Fruit fly (Drosophila melanogaster) whole organism: ENCODE measurements around the gene GstO2.

Experiments used
- CG8478 ChIP-seq: fragments of >200 bp; optimal IDR thresholded peaks from 2 replicates; lab custom pipeline; 2018; ENCODE audit warnings: inconsistent platforms
- Dll ChIP-seq: fragments of >200 bp; optimal IDR thresholded peaks from 2 replicates; lab custom pipeline; 2017

DNA sequence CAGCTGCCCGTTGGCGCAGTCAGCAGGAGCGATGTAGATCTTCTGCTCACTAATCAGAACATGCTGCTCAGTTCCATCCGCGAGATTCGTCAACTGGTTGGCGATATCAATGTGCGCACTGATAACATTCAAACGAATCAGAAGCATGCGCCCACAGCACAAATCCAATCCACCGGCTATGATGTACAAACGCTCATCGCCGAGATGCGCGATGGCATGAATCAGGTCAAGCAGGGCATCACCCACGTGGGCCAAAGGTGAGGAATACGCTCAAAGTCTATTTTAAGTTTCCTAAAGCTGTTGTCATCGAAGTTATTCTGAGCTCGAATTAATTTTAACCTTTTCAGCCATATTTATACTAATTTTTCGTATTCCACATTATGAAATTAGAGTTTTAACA is 13.1 kb upstream of the GstO2 start:
- TF ChIP-seq CG8478 (lab: Kevin White, UChicago) (no peak), Dll (lab: Kevin White, UChicago) (no peak)
